Fruit fly (Drosophila melanogaster) whole organism, embryonic: ENCODE results near the gene CAH7.

Experiments
- ATbp ChIP-seq: fragments of 200-800 bp; sonication (Bioruptor generic); optimal IDR thresholded peaks from 2 replicates; lab custom pipeline; 2017; ENCODE audit warnings: missing biosample characterization, mild to moderate bottlenecking, missing genetic modification characterization, missing genetic modification reagents
- Abd-B ChIP-seq: fragments of 200-800 bp; sonication (Bioruptor generic); optimal IDR thresholded peaks from 2 replicates; lab custom pipeline; 2018; ENCODE audit warnings: missing biosample characterization, mild to moderate bottlenecking, missing genetic modification characterization, moderate library complexity
- Blimp-1 ChIP-seq: fragments of 200-800 bp; sonication (Bioruptor generic); optimal IDR thresholded peaks from 3 replicates; lab custom pipeline; 2018; ENCODE audit warnings: missing biosample characterization, missing genetic modification characterization, mild to moderate bottlenecking, moderate library complexity, missing genetic modification reagents
- BtbVII ChIP-seq: fragments of 200-800 bp; sonication (Bioruptor generic); optimal IDR thresholded peaks from 3 replicates; lab custom pipeline; 2017; ENCODE audit warnings: missing biosample characterization, mild to moderate bottlenecking, missing genetic modification characterization
- CG12391 ChIP-seq: fragments of 200-800 bp; sonication (Bioruptor generic); optimal IDR thresholded peaks from 3 replicates; lab custom pipeline; 2018; ENCODE audit warnings: missing biosample characterization, mild to moderate bottlenecking, missing genetic modification characterization, moderate library complexity
- CG13775 ChIP-seq: fragments of 200-800 bp; sonication (Bioruptor generic); optimal IDR thresholded peaks from 3 replicates; lab custom pipeline; 2017; ENCODE audit warnings: missing biosample characterization, mild to moderate bottlenecking, missing genetic modification characterization
- CG1602 ChIP-seq: fragments of 200-800 bp; sonication (Bioruptor generic); optimal IDR thresholded peaks from 3 replicates; lab custom pipeline; 2016; ENCODE audit warnings: missing biosample characterization, missing genetic modification characterization
- CG17186 ChIP-seq: fragments of 200-800 bp; sonication (Bioruptor generic); optimal IDR thresholded peaks from 3 replicates; lab custom pipeline; 2017; ENCODE audit warnings: missing biosample characterization, missing genetic modification reagents, missing genetic modification characterization
- CG17361 ChIP-seq: fragments of 200-800 bp; sonication (Bioruptor generic); IDR thresholded peaks from 3 replicates; pipeline ENCODE4 v1.3.6; 2022; ENCODE audit warnings: missing biosample characterization, missing genetic modification characterization
- CG17385 ChIP-seq: fragments of 200-800 bp; sonication (Bioruptor generic); optimal IDR thresholded peaks from 3 replicates; lab custom pipeline; 2018; ENCODE audit warnings: missing biosample characterization, mild to moderate bottlenecking, missing genetic modification characterization
- CG18262 ChIP-seq: fragments of 200-800 bp; optimal IDR thresholded peaks from 3 replicates; lab custom pipeline; 2019; ENCODE audit warnings: missing biosample characterization, mild to moderate bottlenecking, missing genetic modification characterization, moderate library complexity
- CG2678 ChIP-seq: fragments of 200-800 bp; sonication (Bioruptor generic); optimal IDR thresholded peaks from 3 replicates; lab custom pipeline; 2019; ENCODE audit warnings: missing biosample characterization, mild to moderate bottlenecking, missing genetic modification characterization, moderate library complexity
- CG32532 ChIP-seq: fragments of 200-800 bp; sonication (Bioruptor generic); IDR thresholded peaks from 2 replicates; pipeline ENCODE4 v1.3.6; 2022; ENCODE audit warnings: missing biosample characterization, missing genetic modification characterization
- CG33213 ChIP-seq: fragments of 200-800 bp; sonication (Bioruptor generic); optimal IDR thresholded peaks from 3 replicates; lab custom pipeline; 2016; ENCODE audit warnings: missing biosample characterization, missing genetic modification characterization
- CG34376 ChIP-seq: fragments of 200-800 bp; sonication (Bioruptor generic); optimal IDR thresholded peaks from 2 replicates; lab custom pipeline; 2018; ENCODE audit warnings: missing biosample characterization, mild to moderate bottlenecking, missing genetic modification characterization
- CG3726 ChIP-seq: fragments of 200-800 bp; sonication (Bioruptor generic); IDR thresholded peaks from 3 replicates; pipeline ENCODE4, ENCODE4 v1.3.6; 2022; ENCODE audit warnings: missing biosample characterization, missing genetic modification characterization
- CG5953 ChIP-seq: fragments of 200-800 bp; sonication (Bioruptor generic); IDR thresholded peaks from 2 replicates; pipeline ENCODE4 v1.3.6; 2022; ENCODE audit warnings: missing biosample characterization, missing genetic modification characterization
- CG7271 ChIP-seq: fragments of 200-800 bp; sonication (Bioruptor generic); optimal IDR thresholded peaks from 2 replicates; lab custom pipeline; 2018; ENCODE audit warnings: missing biosample characterization, mild to moderate bottlenecking, missing genetic modification characterization, moderate library complexity
- CG7963 ChIP-seq: fragments of 200-800 bp; sonication (Bioruptor generic); IDR thresholded peaks from 3 replicates; pipeline ENCODE4 v1.3.6; 2022; ENCODE audit warnings: missing biosample characterization, missing genetic modification characterization; ENCODE audit not compliant: partially characterized antibody
- CG8290 ChIP-seq, 3 experiments: fragments of 200-800 bp; sonication (Bioruptor generic); optimal IDR thresholded peaks; 2 replicates each; lab custom pipeline; 2016 to 2019; ENCODE audit warnings: missing biosample characterization in 3 of 3, missing genetic modification characterization in 3 of 3, mild to moderate bottlenecking in 2 of 3, moderate library complexity in 1 of 3
- CG8478 ChIP-seq: fragments of >200 bp; optimal IDR thresholded peaks from 2 replicates; lab custom pipeline; 2018
- Camta ChIP-seq: fragments of 200-800 bp; sonication (Bioruptor generic); optimal IDR thresholded peaks from 2 replicates; lab custom pipeline; 2016; ENCODE audit warnings: missing biosample characterization, missing genetic modification characterization
- CoRest ChIP-seq: fragments of 200-800 bp; sonication (Bioruptor generic); optimal IDR thresholded peaks from 3 replicates; lab custom pipeline; 2018; ENCODE audit warnings: missing biosample characterization, mild to moderate bottlenecking, missing genetic modification characterization, moderate library complexity
- Doc2 ChIP-seq: fragments of 200-800 bp; sonication (Bioruptor generic); IDR thresholded peaks from 2 replicates; pipeline ENCODE4 v1.3.6; 2022; ENCODE audit warnings: missing biosample characterization, missing genetic modification characterization
- ERR ChIP-seq: fragments of 200-800 bp; sonication (Bioruptor generic); optimal IDR thresholded peaks from 2 replicates; lab custom pipeline; 2016; ENCODE audit warnings: missing biosample characterization, missing genetic modification characterization
- Fer1 ChIP-seq: fragments of 200-800 bp; sonication (Bioruptor generic); optimal IDR thresholded peaks from 2 replicates; lab custom pipeline; 2017; ENCODE audit warnings: missing biosample characterization, mild to moderate bottlenecking, missing genetic modification characterization
- Hr78 ChIP-seq, 2 experiments: fragments of 200-800 bp in 1 of 2; fragments of >200 bp in 1 of 2; sonication (Bioruptor generic) in 1 of 2; optimal IDR thresholded peaks; 2 replicates each; lab custom pipeline; 2017 to 2019; ENCODE audit warnings: missing biosample characterization in 2 of 2, missing genetic modification characterization in 2 of 2, mild to moderate bottlenecking in 1 of 2, moderate library complexity in 1 of 2
- MESR4 ChIP-seq: fragments of 200-800 bp; sonication (Bioruptor generic); optimal IDR thresholded peaks from 2 replicates; lab custom pipeline; 2018; ENCODE audit warnings: missing biosample characterization, mild to moderate bottlenecking, missing genetic modification characterization, moderate library complexity
- Med ChIP-seq: fragments of 200-800 bp; sonication (Bioruptor generic); peaks from one replicate; lab custom pipeline; 2016; ENCODE audit warnings: missing biosample characterization, missing genetic modification characterization, mild to moderate bottlenecking, inconsistent platforms, moderate library complexity
- Mrtf ChIP-seq: fragments of 200-800 bp; sonication (Bioruptor generic); IDR thresholded peaks from 3 replicates; pipeline ENCODE4 v1.3.6; 2022; ENCODE audit warnings: missing biosample characterization, missing genetic modification characterization
- NC2α ChIP-seq: fragments of 200-800 bp; sonication (Bioruptor generic); optimal IDR thresholded peaks from 2 replicates; lab custom pipeline; 2016; ENCODE audit warnings: missing biosample characterization, missing genetic modification characterization
- PHDP ChIP-seq: fragments of 200-800 bp; sonication (Bioruptor generic); optimal IDR thresholded peaks from 3 replicates; lab custom pipeline; 2018; ENCODE audit warnings: missing biosample characterization, mild to moderate bottlenecking, missing genetic modification characterization, moderate library complexity
- Spps ChIP-seq: fragments of 200-800 bp; sonication (Bioruptor generic); optimal IDR thresholded peaks from 2 replicates; lab custom pipeline; 2018; ENCODE audit warnings: missing biosample characterization, mild to moderate bottlenecking, missing genetic modification characterization
- bowl ChIP-seq: fragments of 200-800 bp; sonication (Bioruptor generic); IDR thresholded peaks from 2 replicates; pipeline ENCODE4 v1.3.6; 2022; ENCODE audit warnings: missing biosample characterization, missing genetic modification characterization
- chinmo ChIP-seq: fragments of 200-800 bp; sonication (Bioruptor generic); IDR thresholded peaks from 4 replicates; pipeline ENCODE4 v1.3.6; 2022; ENCODE audit warnings: missing biosample characterization, missing genetic modification characterization; ENCODE audit not compliant: partially characterized antibody
- emc ChIP-seq: fragments of 200-800 bp; sonication (Bioruptor generic); optimal IDR thresholded peaks from 2 replicates; lab custom pipeline; 2016; ENCODE audit warnings: missing biosample characterization, missing genetic modification characterization
- exex ChIP-seq: fragments of 200-800 bp; sonication (Bioruptor generic); optimal IDR thresholded peaks from 4 replicates; lab custom pipeline; 2018; ENCODE audit warnings: missing biosample characterization, mild to moderate bottlenecking, missing genetic modification characterization, moderate library complexity
- ftz-f1 ChIP-seq: fragments of 200-800 bp; sonication (Bioruptor generic); optimal IDR thresholded peaks from 2 replicates; lab custom pipeline; 2016; ENCODE audit warnings: missing biosample characterization, missing genetic modification characterization
- gro ChIP-seq: fragments of 200-800 bp; sonication (Bioruptor generic); optimal IDR thresholded peaks from 2 replicates; lab custom pipeline; 2016; ENCODE audit warnings: missing biosample characterization, missing genetic modification characterization
- hb ChIP-seq: fragments of 200-800 bp; sonication (Bioruptor generic); IDR thresholded peaks from 3 replicates; pipeline ENCODE4 v1.3.6; 2022; ENCODE audit warnings: missing biosample characterization, missing genetic modification characterization; ENCODE audit not compliant: partially characterized antibody
- jigr1 ChIP-seq: fragments of 200-800 bp; sonication (Bioruptor generic); IDR thresholded peaks from 3 replicates; pipeline ENCODE4 v1.3.6; 2022; ENCODE audit warnings: missing biosample characterization, missing genetic modification characterization
- knrl ChIP-seq: fragments of 200-800 bp; sonication (Bioruptor generic); IDR thresholded peaks from 3 replicates; pipeline ENCODE4 v1.3.6; 2022; ENCODE audit warnings: missing biosample characterization, missing genetic modification characterization; ENCODE audit not compliant: partially characterized antibody
- oc ChIP-seq: fragments of 200-800 bp; sonication (Bioruptor generic); optimal IDR thresholded peaks from 2 replicates; lab custom pipeline; 2018; ENCODE audit warnings: missing biosample characterization, mild to moderate bottlenecking, missing genetic modification characterization, moderate library complexity
- pan ChIP-seq, 4 experiments: fragments of >200 bp in 3 of 4; fragments of 200-800 bp in 1 of 4; sonication (Bioruptor generic) in 1 of 4; optimal IDR thresholded peaks in 3 of 4; IDR thresholded peaks in 1 of 4; 2 replicates each; pipeline versions ENCODE4 v1.3.6 to Lab custom; 2017 to 2022; ENCODE audit warnings: missing biosample characterization in 2 of 4, missing genetic modification characterization in 2 of 4, mixed read lengths in 1 of 4
- salm ChIP-seq: fragments of 200-800 bp; sonication (Bioruptor generic); optimal IDR thresholded peaks from 2 replicates; lab custom pipeline; 2018; ENCODE audit warnings: missing biosample characterization, mild to moderate bottlenecking, missing genetic modification characterization
- sim ChIP-seq: fragments of 200-800 bp; sonication (Bioruptor generic); IDR thresholded peaks from 2 replicates; pipeline ENCODE4 v1.3.6; 2022; ENCODE audit warnings: missing biosample characterization, missing genetic modification characterization
- slbo ChIP-seq: fragments of 200-800 bp; sonication (Bioruptor generic); IDR thresholded peaks from 2 replicates; pipeline ENCODE4 v1.3.6; 2022; ENCODE audit warnings: missing biosample characterization, missing genetic modification characterization
- toy ChIP-seq: fragments of 200-800 bp; sonication (Bioruptor generic); IDR thresholded peaks from 2 replicates; pipeline ENCODE4 v1.3.6; 2022; ENCODE audit warnings: missing biosample characterization, missing genetic modification characterization

The CAH7 gene

DNA sequence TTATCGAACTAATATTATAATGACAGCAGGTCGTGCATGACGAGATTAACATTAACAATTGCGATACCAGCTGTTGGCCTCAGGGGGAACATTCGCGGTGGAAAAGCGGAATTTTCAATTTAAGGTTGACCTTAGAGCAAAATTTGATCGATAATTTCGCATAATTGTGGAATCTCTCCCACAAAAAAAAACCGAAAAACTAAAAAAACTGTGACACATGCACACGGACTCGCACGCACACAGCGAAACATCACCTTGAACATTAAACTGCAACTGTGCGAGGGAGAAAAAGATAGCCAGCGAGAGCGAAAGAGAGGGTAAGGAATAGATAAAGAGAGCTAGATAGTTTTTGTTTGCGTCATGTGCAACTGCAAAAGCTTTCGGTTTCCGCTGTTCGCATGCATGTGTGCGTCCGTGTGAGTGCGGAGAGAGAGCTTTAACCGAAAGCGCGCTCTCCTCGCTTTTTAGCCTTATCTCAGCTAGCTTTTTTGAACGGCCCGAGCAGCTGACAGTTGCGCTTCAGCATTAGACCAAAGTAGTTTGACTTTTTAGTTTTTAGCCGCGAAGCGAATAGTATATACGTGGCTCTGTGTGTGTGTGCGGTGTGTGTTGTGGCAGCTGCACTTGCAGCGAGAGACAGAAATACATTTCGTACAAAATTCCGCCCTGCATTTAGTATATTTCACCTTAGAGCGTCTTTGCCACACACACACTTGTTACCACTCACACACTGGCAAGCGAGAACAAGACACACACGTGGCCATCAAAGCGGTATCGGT lies 18.6 kb upstream of the CAH7 start:
- TF ChIP-seq Blimp-1 (GFP tag; lab: Kevin White, UChicago) (no peak), CG12391 (tag; lab: Kevin White, UChicago) (no peak), ERR (GFP tag; lab: Kevin White, UChicago) (no peak), Mrtf (GFP tag; lab: Robert Waterston, UW) (no peak), sim (no peak), PHDP (tag; lab: Kevin White, UChicago) (no peak), CG3726 (no peak), NC2α (no peak), chinmo (GFP tag; lab: Robert Waterston, UW) (peak; percentile 100), jigr1 (GFP tag; lab: Robert Waterston, UW) (no peak), CG2678 (peak; percentile 21), salm (no peak), hb (GFP tag; lab: Robert Waterston, UW) (no peak), slbo (GFP tag; lab: Robert Waterston, UW) (0 out of 2 replicates have a peak, but pooled peaks have one; percentile 11), bowl (no peak), CG13775 (GFP tag; lab: Kevin White, UChicago) (no peak), Spps (tag; lab: Kevin White, UChicago) (no peak), CoRest (tag; lab: Kevin White, UChicago) (no peak), CG5953 (GFP tag; lab: Robert Waterston, UW) (0 out of 2 replicates have a peak, but pooled peaks have one; percentile 44), CG17361 (GFP tag; lab: Robert Waterston, UW) (no peak), Abd-B (no peak), CG7963 (GFP tag; lab: Robert Waterston, UW) (no peak), Doc2 (GFP tag; lab: Robert Waterston, UW) (no peak), pan (optimal IDR thresholded peaks at IDR 0.05; lab: Kevin White, UChicago) (no peak), pan (GFP tag; optimal IDR thresholded peaks at IDR 0.05 in 1 of 2, IDR thresholded peaks at IDR 0.05 in 1 of 2) (peak in 1 of 2 experiments; percentile 14), Fer1 (GFP tag; lab: Kevin White, UChicago) (peak; percentile 59), knrl (0 out of 3 replicates have a peak, but pooled peaks have one; percentile 35), CG7271 (tag; lab: Kevin White, UChicago) (no peak), CG32532 (GFP tag; lab: Robert Waterston, UW) (no peak; the same call in 1 of the 2 replicates), exex (peak; percentile 3), CG17385 (GFP tag; lab: Kevin White, UChicago) (peak; percentile 23), Hr78 (GFP tag; optimal IDR thresholded peaks at IDR 0.05; lab: Kevin White, UChicago) (peak in 1 of 2 experiments; percentile 40), CG33213 (GFP tag; lab: Kevin White, UChicago) (no peak), CG34376 (GFP tag; lab: Kevin White, UChicago) (peak; percentile 56), CG8478 (lab: Kevin White, UChicago) (peak; percentile 7), ATbp (GFP tag; lab: Kevin White, UChicago) (no peak), CG8290 (GFP tag; optimal IDR thresholded peaks at IDR 0.05; lab: Kevin White, UChicago) (no peak), CG8290 (tag; optimal IDR thresholded peaks at IDR 0.05; lab: Kevin White, UChicago) (peak in 1 of 2 experiments; percentile 14), ftz-f1 (GFP tag; lab: Kevin White, UChicago) (peak; percentile 90), toy (GFP tag; lab: Robert Waterston, UW) (no peak), gro (GFP tag; lab: Kevin White, UChicago) (peak; percentile 27), Med (GFP tag; lab: Kevin White, UChicago) (peak; percentile 84), emc (GFP tag; lab: Kevin White, UChicago) (no peak), BtbVII (GFP tag; lab: Kevin White, UChicago) (peak; percentile 42), Camta (GFP tag; lab: Kevin White, UChicago) (no peak), MESR4 (no peak), CG1602 (GFP tag; lab: Kevin White, UChicago) (no peak), CG17186 (GFP tag; lab: Kevin White, UChicago) (no peak), oc (tag; lab: Kevin White, UChicago) (peak; percentile 14), CG18262 (tag; lab: Kevin White, UChicago) (no peak)
